Fruit fly (Drosophila melanogaster) whole organism, embryonic: Measurements from ENCODE around the gene Hacd1.
A peak's percentile ranks its signal among the peaks of the same experiment; 100 is the strongest.

ENCODE experiments used
- ATbp ChIP-seq: fragments of 200-800 bp; sonication (Bioruptor generic); optimal IDR thresholded peaks from 2 replicates; lab custom pipeline; 2017; ENCODE audit warnings: missing biosample characterization, mild to moderate bottlenecking, missing genetic modification characterization, missing genetic modification reagents
- Bteb2 ChIP-seq: fragments of 200-800 bp; sonication (Bioruptor generic); optimal IDR thresholded peaks from 2 replicates; lab custom pipeline; 2016; ENCODE audit warnings: missing biosample characterization, missing genetic modification characterization
- CG10654 ChIP-seq: fragments of 200-800 bp; sonication (Bioruptor generic); optimal IDR thresholded peaks from 2 replicates; lab custom pipeline; 2016; ENCODE audit warnings: missing biosample characterization, missing genetic modification characterization
- CG11093 ChIP-seq: fragments of 200-800 bp; sonication (Bioruptor generic); IDR thresholded peaks from 3 replicates; pipeline ENCODE4 v1.3.6; 2022; ENCODE audit warnings: missing biosample characterization, missing genetic modification characterization
- CG11696 ChIP-seq: fragments of 200-800 bp; sonication (Bioruptor generic); IDR thresholded peaks from 2 replicates; pipeline ENCODE4 v1.3.6; 2022; ENCODE audit warnings: missing biosample characterization, missing genetic modification characterization
- CG13775 ChIP-seq: fragments of 200-800 bp; sonication (Bioruptor generic); optimal IDR thresholded peaks from 3 replicates; lab custom pipeline; 2017; ENCODE audit warnings: missing biosample characterization, mild to moderate bottlenecking, missing genetic modification characterization
- CG1529 ChIP-seq: fragments of 200-800 bp; sonication (Bioruptor generic); optimal IDR thresholded peaks from 3 replicates; lab custom pipeline; 2018; ENCODE audit warnings: missing biosample characterization, missing genetic modification characterization
- CG15479 ChIP-seq: fragments of 200-800 bp; sonication (Bioruptor generic); optimal IDR thresholded peaks from 3 replicates; lab custom pipeline; 2019; ENCODE audit warnings: missing biosample characterization, mild to moderate bottlenecking, missing genetic modification characterization, moderate library complexity
- CG16779 ChIP-seq: fragments of 200-800 bp; sonication (Bioruptor generic); IDR thresholded peaks from 2 replicates; pipeline ENCODE4 v1.3.6; 2022; ENCODE audit warnings: missing biosample characterization, missing genetic modification characterization
- CG16863 ChIP-seq: fragments of 200-800 bp; sonication (Bioruptor generic); optimal IDR thresholded peaks from 3 replicates; lab custom pipeline; 2016; ENCODE audit warnings: missing biosample characterization, missing genetic modification characterization
- CG17359 ChIP-seq: fragments of 200-800 bp; sonication (Bioruptor generic); optimal IDR thresholded peaks from 3 replicates; lab custom pipeline; 2018; ENCODE audit warnings: missing biosample characterization, mild to moderate bottlenecking, missing genetic modification characterization, moderate library complexity
- CG1832 ChIP-seq: fragments of 200-800 bp; sonication (Bioruptor generic); optimal IDR thresholded peaks from 2 replicates; lab custom pipeline; 2017; ENCODE audit warnings: missing biosample characterization, mild to moderate bottlenecking, missing genetic modification characterization, inconsistent platforms
- CG18599 ChIP-seq: fragments of 200-800 bp; sonication (Bioruptor generic); optimal IDR thresholded peaks from 3 replicates; lab custom pipeline; 2017; ENCODE audit warnings: missing biosample characterization, missing genetic modification characterization, mild to moderate bottlenecking, moderate library complexity, missing genetic modification reagents
- CG18764 ChIP-seq: fragments of 200-800 bp; sonication (Bioruptor generic); optimal IDR thresholded peaks from 3 replicates; lab custom pipeline; 2016; ENCODE audit warnings: missing biosample characterization, missing genetic modification characterization
- CG2889 ChIP-seq: fragments of 200-800 bp; sonication (Bioruptor generic); IDR thresholded peaks from 3 replicates; pipeline ENCODE4 v1.3.6; 2022; ENCODE audit warnings: missing biosample characterization, missing genetic modification characterization
- CG31365 ChIP-seq: fragments of 200-800 bp; sonication (Bioruptor generic); optimal IDR thresholded peaks from 2 replicates; lab custom pipeline; 2018; ENCODE audit warnings: missing biosample characterization, mild to moderate bottlenecking, missing genetic modification characterization
- CG3281 ChIP-seq: fragments of 200-800 bp; sonication (Bioruptor generic); optimal IDR thresholded peaks from 3 replicates; lab custom pipeline; 2017; ENCODE audit warnings: missing biosample characterization, mild to moderate bottlenecking, missing genetic modification characterization
- CG34422 ChIP-seq: fragments of 200-800 bp; sonication (Bioruptor generic); IDR thresholded peaks from 3 replicates; pipeline ENCODE4 v1.3.6; 2022; ENCODE audit warnings: missing biosample characterization, missing genetic modification characterization
- CG6175 ChIP-seq: fragments of 200-800 bp; sonication (Bioruptor generic); IDR thresholded peaks from 3 replicates; pipeline ENCODE4 v1.3.6; 2022; ENCODE audit warnings: missing biosample characterization, missing genetic modification characterization
- CG7839 ChIP-seq: fragments of 200-800 bp; sonication (Bioruptor generic); optimal IDR thresholded peaks from 3 replicates; lab custom pipeline; 2018; ENCODE audit warnings: missing biosample characterization, mild to moderate bottlenecking, missing genetic modification characterization, moderate library complexity
- CG7928 ChIP-seq: fragments of 200-800 bp; sonication (Bioruptor generic); optimal IDR thresholded peaks from 2 replicates; lab custom pipeline; 2017; ENCODE audit warnings: missing biosample characterization, mild to moderate bottlenecking, missing genetic modification characterization
- CG8388 ChIP-seq: fragments of 200-800 bp; sonication (Bioruptor generic); optimal IDR thresholded peaks from 2 replicates; lab custom pipeline; 2019; ENCODE audit warnings: missing biosample characterization, mild to moderate bottlenecking, missing genetic modification characterization, moderate library complexity
- CG9609 ChIP-seq: fragments of 200-800 bp; sonication (Bioruptor generic); optimal IDR thresholded peaks from 3 replicates; lab custom pipeline; 2016; ENCODE audit warnings: missing biosample characterization, missing genetic modification characterization
- Dad ChIP-seq: fragments of 200-800 bp; sonication (Bioruptor generic); optimal IDR thresholded peaks from 3 replicates; lab custom pipeline; 2016; ENCODE audit warnings: missing biosample characterization, missing genetic modification characterization
- Doc2 ChIP-seq: fragments of 200-800 bp; sonication (Bioruptor generic); IDR thresholded peaks from 2 replicates; pipeline ENCODE4 v1.3.6; 2022; ENCODE audit warnings: missing biosample characterization, missing genetic modification characterization
- HLH3B ChIP-seq: fragments of 200-800 bp; sonication (Bioruptor generic); IDR thresholded peaks from 2 replicates; pipeline ENCODE4 v1.3.6; 2022; ENCODE audit warnings: missing biosample characterization, missing genetic modification characterization
- Lpt ChIP-seq: fragments of >200 bp; optimal IDR thresholded peaks from 2 replicates; lab custom pipeline; 2018; ENCODE audit warnings: missing biosample characterization, missing genetic modification characterization
- Oaz ChIP-seq: fragments of 200-800 bp; sonication (Bioruptor generic); IDR thresholded peaks from 2 replicates; pipeline ENCODE4 v1.3.6; 2022; ENCODE audit warnings: missing biosample characterization, missing genetic modification characterization
- Sry-β ChIP-seq: fragments of 200-800 bp; sonication (Bioruptor generic); optimal IDR thresholded peaks from 2 replicates; lab custom pipeline; 2018; ENCODE audit warnings: missing biosample characterization, mild to moderate bottlenecking, missing genetic modification characterization, moderate library complexity
- abd-A ChIP-seq: fragments of 200-800 bp; sonication (Bioruptor generic); optimal IDR thresholded peaks from 3 replicates; lab custom pipeline; 2019; ENCODE audit warnings: missing biosample characterization, mild to moderate bottlenecking, missing genetic modification characterization, moderate library complexity
- ase ChIP-seq: fragments of 200-800 bp; sonication (Bioruptor generic); IDR thresholded peaks from 3 replicates; pipeline ENCODE4 v1.3.6; 2022; ENCODE audit warnings: missing biosample characterization, missing genetic modification characterization
- cas ChIP-seq: fragments of 200-800 bp; sonication (Bioruptor generic); IDR thresholded peaks from 2 replicates; pipeline ENCODE4 v1.3.6; 2022; ENCODE audit warnings: missing biosample characterization, missing genetic modification characterization
- dati ChIP-seq: fragments of 200-800 bp; sonication (Bioruptor generic); IDR thresholded peaks from 2 replicates; pipeline ENCODE4 v1.3.6; 2022; ENCODE audit warnings: missing biosample characterization, missing genetic modification characterization
- dysf ChIP-seq: fragments of 200-800 bp; sonication (Bioruptor generic); IDR thresholded peaks from 3 replicates; pipeline ENCODE4 v1.3.6; 2022; ENCODE audit warnings: missing biosample characterization, missing genetic modification characterization
- fru ChIP-seq: fragments of >200 bp; optimal IDR thresholded peaks from 2 replicates; lab custom pipeline; 2017
- gem ChIP-seq: fragments of 200-800 bp; sonication (Bioruptor generic); optimal IDR thresholded peaks from 2 replicates; lab custom pipeline; 2019; ENCODE audit warnings: missing biosample characterization, mild to moderate bottlenecking, missing genetic modification characterization, moderate library complexity
- grn ChIP-seq: fragments of 200-800 bp; sonication (Bioruptor generic); optimal IDR thresholded peaks from 3 replicates; lab custom pipeline; 2017; ENCODE audit warnings: missing biosample characterization, missing genetic modification characterization
- gsb-n ChIP-seq: fragments of 200-800 bp; sonication (Bioruptor generic); optimal IDR thresholded peaks from 3 replicates; lab custom pipeline; 2018; ENCODE audit warnings: missing biosample characterization, mild to moderate bottlenecking, missing genetic modification characterization
- jigr1 ChIP-seq: fragments of 200-800 bp; sonication (Bioruptor generic); IDR thresholded peaks from 3 replicates; pipeline ENCODE4 v1.3.6; 2022; ENCODE audit warnings: missing biosample characterization, missing genetic modification characterization
- lov ChIP-seq, 2 experiments: fragments of 200-800 bp in 1 of 2; fragments of >200 bp in 1 of 2; sonication (Bioruptor generic) in 1 of 2; IDR thresholded peaks in 1 of 2; optimal IDR thresholded peaks in 1 of 2; 2 replicates in 1 of 2; 3 replicates in 1 of 2; pipeline versions ENCODE4 v1.3.6 to Lab custom; 2017 to 2022; ENCODE audit warnings: missing biosample characterization in 1 of 2, missing genetic modification characterization in 1 of 2
- nau ChIP-seq: fragments of 200-800 bp; sonication (Bioruptor generic); optimal IDR thresholded peaks from 3 replicates; lab custom pipeline; 2017; ENCODE audit warnings: missing biosample characterization, mild to moderate bottlenecking, missing genetic modification characterization, missing genetic modification reagents
- nom ChIP-seq: fragments of 200-800 bp; sonication (Bioruptor generic); optimal IDR thresholded peaks from 2 replicates; lab custom pipeline; 2017; ENCODE audit warnings: missing biosample characterization, missing genetic modification characterization, mild to moderate bottlenecking, moderate library complexity, missing genetic modification reagents
- psq ChIP-seq: fragments of 200-800 bp; sonication (Bioruptor generic); optimal IDR thresholded peaks from 2 replicates; lab custom pipeline; 2017; ENCODE audit warnings: missing biosample characterization, missing genetic modification characterization
- pzg ChIP-seq: fragments of 200-800 bp; sonication (Bioruptor generic); optimal IDR thresholded peaks from 3 replicates; lab custom pipeline; 2018; ENCODE audit warnings: missing biosample characterization, mild to moderate bottlenecking, missing genetic modification characterization, moderate library complexity
- sens ChIP-seq: fragments of 200-800 bp; sonication (Bioruptor generic); peaks from one replicate; lab custom pipeline; 2016; ENCODE audit warnings: missing biosample characterization, missing genetic modification characterization
- sisA ChIP-seq: fragments of 200-800 bp; sonication (Bioruptor generic); IDR thresholded peaks from 2 replicates; pipeline ENCODE4 v1.3.6; 2022; ENCODE audit warnings: missing biosample characterization, missing genetic modification characterization
- trem ChIP-seq: fragments of 200-800 bp; optimal IDR thresholded peaks from 3 replicates; lab custom pipeline; 2019; ENCODE audit warnings: missing biosample characterization, mild to moderate bottlenecking, missing genetic modification characterization, moderate library complexity
- unpg ChIP-seq: fragments of 200-800 bp; sonication (Bioruptor generic); optimal IDR thresholded peaks from 3 replicates; lab custom pipeline; 2018; ENCODE audit warnings: missing biosample characterization, mild to moderate bottlenecking, missing genetic modification characterization, moderate library complexity
- vnd ChIP-seq: fragments of 200-800 bp; sonication (Bioruptor generic); IDR thresholded peaks from 3 replicates; pipeline ENCODE4 v1.3.6; 2022; ENCODE audit warnings: missing biosample characterization, missing genetic modification characterization; ENCODE audit not compliant: partially characterized antibody
- vvl ChIP-seq: fragments of 200-800 bp; sonication (Bioruptor generic); IDR thresholded peaks from 2 replicates; pipeline ENCODE4 v1.3.6; 2022; ENCODE audit warnings: missing biosample characterization, missing genetic modification characterization

Gene Hacd1

dm6 chr2L:12004211-12004979 is 2.3 kb upstream of the Hacd1 start (continued):
- TF ChIP-seq CG10654 = peak; percentile 32
- no peak for TF ChIP-seq lov (optimal IDR thresholded peaks at IDR 0.05; lab: Kevin White, UChicago)
- no peak for TF ChIP-seq lov (GFP tag; IDR thresholded peaks at IDR 0.05; lab: Robert Waterston, UW)
- peak; percentile 77 for TF ChIP-seq gem (tag; lab: Kevin White, UChicago)
- TF ChIP-seq trem (tag; lab: Kevin White, UChicago) = peak; percentile 20
- no peak for TF ChIP-seq CG34422 (GFP tag; lab: Robert Waterston, UW)
- peak; percentile 82 for TF ChIP-seq CG1529 (GFP tag; lab: Kevin White, UChicago)
- TF ChIP-seq vnd (GFP tag; lab: Robert Waterston, UW) = no peak
- no peak for TF ChIP-seq dati
- TF ChIP-seq CG18599 = peak; percentile 82
- peak; percentile 97 for TF ChIP-seq abd-A (tag; lab: Kevin White, UChicago)
- peak; percentile 42 for TF ChIP-seq Sry-β (GFP tag; lab: Kevin White, UChicago)
- TF ChIP-seq jigr1 (GFP tag; lab: Robert Waterston, UW) = no peak
- TF ChIP-seq psq (GFP tag; lab: Kevin White, UChicago) = peak; percentile 9
- no peak for TF ChIP-seq CG16779
- no peak for TF ChIP-seq Lpt
- TF ChIP-seq CG8388 = peak; percentile 64
- peak; percentile 77 for TF ChIP-seq CG31365
- TF ChIP-seq unpg = peak; percentile 70
- no peak for TF ChIP-seq nom
- no peak for TF ChIP-seq CG2889 (GFP tag; lab: Robert Waterston, UW)
- peak; percentile 38 for TF ChIP-seq CG7928 (GFP tag; lab: Kevin White, UChicago)
- TF ChIP-seq sisA (GFP tag; lab: Robert Waterston, UW) = no peak
- TF ChIP-seq Bteb2 = no peak
- no peak for TF ChIP-seq pzg (GFP tag; lab: Kevin White, UChicago)
- TF ChIP-seq ase (GFP tag; lab: Robert Waterston, UW) = no peak
- no peak for TF ChIP-seq CG1832 (GFP tag; lab: Kevin White, UChicago)
- TF ChIP-seq fru = no peak
- no peak for TF ChIP-seq CG11696 (GFP tag; lab: Robert Waterston, UW)
- TF ChIP-seq sens (GFP tag; lab: Kevin White, UChicago) = peak; percentile 95
- TF ChIP-seq CG16863 = peak; percentile 63
- peak; percentile 74 for TF ChIP-seq CG17359 (tag; lab: Kevin White, UChicago)
- no peak for TF ChIP-seq CG6175 (GFP tag; lab: Robert Waterston, UW)
- no peak for TF ChIP-seq Doc2 (GFP tag; lab: Robert Waterston, UW)
- TF ChIP-seq vvl (GFP tag; lab: Robert Waterston, UW) = no peak
- peak; percentile 18 for TF ChIP-seq CG9609 (GFP tag; lab: Kevin White, UChicago)
- TF ChIP-seq cas (GFP tag; lab: Robert Waterston, UW) = no peak
- peak; percentile 39 for TF ChIP-seq CG18764 (GFP tag; lab: Kevin White, UChicago)
- peak; percentile 10 for TF ChIP-seq CG13775
- no peak for TF ChIP-seq Oaz (GFP tag; lab: Robert Waterston, UW)
- TF ChIP-seq grn (GFP tag; lab: Kevin White, UChicago) = peak; percentile 6
- no peak for TF ChIP-seq HLH3B
- TF ChIP-seq nau (GFP tag; lab: Kevin White, UChicago) = peak; percentile 83
- TF ChIP-seq gsb-n = peak; percentile 66
- no peak for TF ChIP-seq dysf (GFP tag; lab: Robert Waterston, UW)
- peak; percentile 22 for TF ChIP-seq CG7839
- peak; percentile 11 for TF ChIP-seq Dad (GFP tag; lab: Kevin White, UChicago)
- TF ChIP-seq ATbp (GFP tag; lab: Kevin White, UChicago) = peak; percentile 96
- no peak for TF ChIP-seq CG15479 (GFP tag; lab: Kevin White, UChicago)
- TF ChIP-seq CG3281 (GFP tag; lab: Kevin White, UChicago) = peak; percentile 68
- no peak for TF ChIP-seq CG11093 (GFP tag; lab: Robert Waterston, UW)
